Worm (Caenorhabditis elegans) whole organism, young adult: ENCODE data around the gene ham-2.

Experiments
- egl-18 ChIP-seq: fragments of 200-800 bp; sonication (Bioruptor generic); IDR thresholded peaks from 2 replicates; pipeline ENCODE4 v1.3.6; 2022; ENCODE audit warnings: missing genetic modification reagents, missing genetic modification characterization, missing compliant biosample characterization
- nhr-179 ChIP-seq: sonication (generic microtip); optimal IDR thresholded peaks from 2 replicates; lab custom pipeline; 2016; ENCODE audit warnings: mild to moderate bottlenecking, missing genetic modification characterization, missing compliant biosample characterization
- unc-62 ChIP-seq: fragments of 150-350 bp; optimal IDR thresholded peaks from 2 replicates; lab custom pipeline; 2014; ENCODE audit warnings: missing biosample characterization, missing genetic modification reagents, missing genetic modification characterization

ce11 chrX:4508209-4508608, 46.3 kb upstream of the ham-2 start, which contains the start of gene rhi-1:
- TF ChIP-seq nhr-179 (tag; lab: Kevin White, UChicago), result no peak
- TF ChIP-seq unc-62 (GFP tag; lab: Kevin White, UChicago), result no peak
- TF ChIP-seq egl-18 (GFP tag; lab: Robert Waterston, UW), result no peak
